Fruit fly (Drosophila melanogaster) whole organism, pupa: ENCODE data around the gene lok.

Experiments used
- CG10348 ChIP-seq: fragments of 200-800 bp; sonication (Bioruptor generic); IDR thresholded peaks from 2 replicates; pipeline ENCODE4 v1.3.6; 2022; ENCODE audit warnings: missing biosample characterization, missing genetic modification characterization
- CG12605 ChIP-seq: fragments of 200-800 bp; sonication (Bioruptor generic); IDR thresholded peaks from 2 replicates; pipeline ENCODE4 v1.3.6; 2022; ENCODE audit warnings: missing biosample characterization, missing genetic modification characterization
- CG13204 ChIP-seq: fragments of 200-800 bp; sonication (Bioruptor generic); optimal IDR thresholded peaks from 2 replicates; lab custom pipeline; 2018; ENCODE audit warnings: missing biosample characterization, mild to moderate bottlenecking, missing genetic modification characterization, moderate library complexity
- CG14655 ChIP-seq: fragments of 200-800 bp; sonication (Bioruptor generic); optimal IDR thresholded peaks from 3 replicates; lab custom pipeline; 2017; ENCODE audit warnings: mild to moderate bottlenecking, missing biosample characterization, missing genetic modification reagents, missing genetic modification characterization
- CG15710 ChIP-seq: fragments of 200-800 bp; sonication (Bioruptor generic); optimal IDR thresholded peaks from 2 replicates; lab custom pipeline; 2018; ENCODE audit warnings: missing biosample characterization, mild to moderate bottlenecking, missing genetic modification characterization, moderate library complexity
- CG17806 ChIP-seq: fragments of 200-800 bp; sonication (Bioruptor generic); optimal IDR thresholded peaks from 2 replicates; lab custom pipeline; 2018; ENCODE audit warnings: missing biosample characterization, mild to moderate bottlenecking, missing genetic modification characterization, moderate library complexity
- CG32121 ChIP-seq: fragments of 200-800 bp; sonication (Bioruptor generic); IDR thresholded peaks from 2 replicates; pipeline ENCODE4 v1.3.6; 2022; ENCODE audit warnings: missing biosample characterization, missing genetic modification characterization
- CG34367 ChIP-seq: fragments of 200-800 bp; sonication (Bioruptor generic); optimal IDR thresholded peaks from 2 replicates; lab custom pipeline; 2018; ENCODE audit warnings: missing biosample characterization, mild to moderate bottlenecking, missing genetic modification characterization
- CG4496 ChIP-seq: fragments of 200-800 bp; sonication (Bioruptor generic); IDR thresholded peaks from 3 replicates; pipeline ENCODE4 v1.3.6; 2022; ENCODE audit warnings: missing biosample characterization, missing genetic modification characterization
- CG8159 ChIP-seq: fragments of 200-800 bp; sonication (Bioruptor generic); optimal IDR thresholded peaks from 3 replicates; lab custom pipeline; 2018; ENCODE audit warnings: missing biosample characterization, mild to moderate bottlenecking, missing genetic modification characterization, moderate library complexity
- CG8301 ChIP-seq: fragments of 200-800 bp; sonication (Bioruptor generic); optimal IDR thresholded peaks from 2 replicates; lab custom pipeline; 2018; ENCODE audit warnings: missing biosample characterization, mild to moderate bottlenecking, missing genetic modification characterization
- CG9948 ChIP-seq: fragments of 200-800 bp; sonication (Bioruptor generic); optimal IDR thresholded peaks from 2 replicates; lab custom pipeline; 2018; ENCODE audit warnings: missing biosample characterization, mild to moderate bottlenecking, missing genetic modification characterization, moderate library complexity
- D1 ChIP-seq: fragments of 200-800 bp; sonication (Bioruptor generic); optimal IDR thresholded peaks from 2 replicates; lab custom pipeline; 2018; ENCODE audit warnings: missing biosample characterization, mild to moderate bottlenecking, missing genetic modification characterization, moderate library complexity
- EcR ChIP-seq: fragments of 200-800 bp; sonication (Bioruptor generic); optimal IDR thresholded peaks from 3 replicates; lab custom pipeline; 2019; ENCODE audit warnings: missing biosample characterization, missing genetic modification characterization, mild to moderate bottlenecking, moderate library complexity, missing genetic modification reagents
- Ets98B ChIP-seq: fragments of 200-800 bp; sonication (Bioruptor generic); IDR thresholded peaks from 2 replicates; pipeline ENCODE4 v1.3.6; 2022; ENCODE audit warnings: missing biosample characterization, missing genetic modification characterization
- Pif1A ChIP-seq: fragments of 200-800 bp; sonication (Bioruptor generic); optimal IDR thresholded peaks from 3 replicates; lab custom pipeline; 2016; ENCODE audit warnings: missing biosample characterization, missing genetic modification characterization
- Pif1B ChIP-seq: fragments of 200-800 bp; sonication (Bioruptor generic); optimal IDR thresholded peaks from 3 replicates; lab custom pipeline; 2016; ENCODE audit warnings: missing biosample characterization, missing genetic modification characterization
- Snoo ChIP-seq: fragments of 200-800 bp; sonication (Bioruptor generic); optimal IDR thresholded peaks from 3 replicates; lab custom pipeline; 2017; ENCODE audit warnings: missing biosample characterization, mild to moderate bottlenecking, missing genetic modification characterization, inconsistent platforms
- fd96Ca ChIP-seq: fragments of 200-800 bp; sonication (Bioruptor generic); IDR thresholded peaks from 3 replicates; pipeline ENCODE4 v1.3.6; 2022; ENCODE audit warnings: missing biosample characterization, missing genetic modification characterization
- gl ChIP-seq: fragments of 200-800 bp; sonication (Bioruptor generic); optimal IDR thresholded peaks from 2 replicates; lab custom pipeline; 2018; ENCODE audit warnings: missing biosample characterization, mild to moderate bottlenecking, missing genetic modification characterization
- rn ChIP-seq: fragments of 200-800 bp; sonication (Bioruptor generic); IDR thresholded peaks from 2 replicates; pipeline ENCODE4 v1.3.6; 2022; ENCODE audit warnings: missing biosample characterization, missing genetic modification characterization

lok gene

DNA sequence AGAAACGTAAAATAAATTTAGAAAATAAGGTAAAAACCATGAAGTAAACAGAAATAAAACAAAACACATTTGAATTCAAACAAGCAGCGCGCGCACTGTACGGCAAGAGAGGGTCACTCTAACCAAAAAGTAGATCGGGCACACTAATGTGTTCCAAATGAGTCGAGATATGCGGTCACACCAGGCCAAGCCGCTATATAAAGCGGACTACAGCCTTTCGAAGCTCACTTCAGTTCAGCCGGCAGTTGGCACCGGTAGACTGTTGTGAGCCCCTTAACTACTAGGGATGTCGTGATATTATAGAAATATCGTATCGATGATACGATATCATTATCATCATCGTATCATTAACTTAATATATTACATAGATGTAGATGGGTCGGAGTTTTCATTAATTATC, 43.3 kb downstream of the lok start:
- TF ChIP-seq EcR (GFP tag; lab: Kevin White, UChicago) (no peak), CG4496 (no peak), CG14655 (GFP tag; lab: Kevin White, UChicago) (no peak), CG9948 (tag; lab: Kevin White, UChicago) (no peak), Pif1B (no peak), Pif1A (GFP tag; lab: Kevin White, UChicago) (no peak), CG17806 (tag; lab: Kevin White, UChicago) (no peak), CG15710 (no peak), Snoo (tag; lab: Kevin White, UChicago) (no peak), CG32121 (GFP tag; lab: Robert Waterston, UW) (no peak), rn (GFP tag; lab: Robert Waterston, UW) (no peak), CG10348 (GFP tag; lab: Robert Waterston, UW) (no peak), CG8301 (no peak), D1 (tag; lab: Kevin White, UChicago) (no peak), Ets98B (GFP tag; lab: Robert Waterston, UW) (no peak), gl (no peak), CG13204 (no peak)

DNA sequence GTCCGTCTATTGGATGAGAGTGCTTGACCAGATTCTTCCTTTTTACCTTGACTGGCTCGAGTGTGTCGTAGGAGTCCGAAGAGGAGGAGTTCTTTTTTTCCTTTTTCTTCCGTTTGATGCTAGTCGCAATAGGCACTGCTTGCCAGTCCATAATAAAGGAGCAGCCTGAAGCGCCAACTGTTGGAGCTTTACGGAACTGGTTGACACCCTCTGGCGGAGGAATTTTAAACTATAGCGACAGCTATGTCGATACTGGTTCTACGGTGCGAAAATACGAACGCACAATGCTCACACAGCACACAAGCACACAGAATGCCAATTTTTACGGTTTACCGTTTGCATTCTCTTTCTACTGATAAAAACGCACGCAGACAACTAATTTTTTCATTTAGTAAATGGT, 45.4 kb downstream of the lok start:
- no peak for TF ChIP-seq CG34367 (tag; lab: Kevin White, UChicago)
- no peak for TF ChIP-seq gl
- TF ChIP-seq CG17806 (tag; lab: Kevin White, UChicago) = no peak
- TF ChIP-seq CG32121 (GFP tag; lab: Robert Waterston, UW) = no peak
- no peak for TF ChIP-seq fd96Ca (GFP tag; lab: Robert Waterston, UW)
- no peak for TF ChIP-seq CG8159 (tag; lab: Kevin White, UChicago)
- no peak for TF ChIP-seq CG12605 (GFP tag; lab: Robert Waterston, UW)
- TF ChIP-seq CG14655 (GFP tag; lab: Kevin White, UChicago) = no peak
- TF ChIP-seq Snoo (tag; lab: Kevin White, UChicago) = no peak
- no peak for TF ChIP-seq Ets98B (GFP tag; lab: Robert Waterston, UW)
- no peak for TF ChIP-seq CG8301
- no peak for TF ChIP-seq CG4496
- no peak for TF ChIP-seq CG15710
- no peak for TF ChIP-seq CG10348 (GFP tag; lab: Robert Waterston, UW)
- no peak for TF ChIP-seq Pif1A (GFP tag; lab: Kevin White, UChicago)
- no peak for TF ChIP-seq EcR (GFP tag; lab: Kevin White, UChicago)
- TF ChIP-seq CG9948 (tag; lab: Kevin White, UChicago) = no peak
